Fruit fly (Drosophila melanogaster): Measurements from ENCODE around the gene plh.

plh gene

dm6 chr3R:4997399-4998203, 13.2 kb downstream of the plh start (continued):
- TF ChIP-seq unpg (GFP tag; optimal IDR thresholded peaks at IDR 0.05), result peak; percentile 14
- TF ChIP-seq Asciz (GFP tag; optimal IDR thresholded peaks at IDR 0.05), result peak; percentile 36
- 0 out of 3 replicates have a peak, but pooled peaks have one; percentile 45 for TF ChIP-seq gce (GFP tag; IDR thresholded peaks at IDR 0.05)
- TF ChIP-seq pho (GFP tag; optimal IDR thresholded peaks at IDR 0.05), result no peak
- TF ChIP-seq scrt (GFP tag; optimal IDR thresholded peaks at IDR 0.05), result no peak
- no peak for TF ChIP-seq chinmo (GFP tag; IDR thresholded peaks at IDR 0.05; ENCODE audit: partially characterized antibody)
- peak; percentile 36; the same call in 1 of the 2 replicates for TF ChIP-seq Awh (GFP tag; IDR thresholded peaks at IDR 0.05)
- TF ChIP-seq row (GFP tag; IDR thresholded peaks at IDR 0.05), result peak; percentile 57
- TF ChIP-seq ac (GFP tag; optimal IDR thresholded peaks at IDR 0.05), result no peak

dm6 chr3R:4996529-4996975, 14.3 kb downstream of the plh start:
- TF ChIP-seq shn (GFP tag; optimal IDR thresholded peaks at IDR 0.05) (no peak), B-H1 (GFP tag; IDR thresholded peaks at IDR 0.05) (no peak), CG18011 (GFP tag; optimal IDR thresholded peaks at IDR 0.05) (no peak), ro (GFP tag; IDR thresholded peaks at IDR 0.05) (no peak), Opbp (GFP tag; IDR thresholded peaks at IDR 0.05; ENCODE audit: partially characterized antibody) (no peak), pan (optimal IDR thresholded peaks at IDR 0.05) (no peak), pan (GFP tag; optimal IDR thresholded peaks at IDR 0.05 in 1 of 2, IDR thresholded peaks at IDR 0.05 in 1 of 2) (no peak), CG6683 (GFP tag; optimal IDR thresholded peaks at IDR 0.05) (no peak), nmo (GFP tag; optimal IDR thresholded peaks at IDR 0.05) (no peak), wek (GFP tag; optimal IDR thresholded peaks at IDR 0.05) (peak; percentile 45), lbe (GFP tag; optimal IDR thresholded peaks at IDR 0.05) (no peak), dmrt99B (tag; optimal IDR thresholded peaks at IDR 0.05) (no peak), Rx (GFP tag; IDR thresholded peaks at IDR 0.05) (no peak), CG1024 (GFP tag; IDR thresholded peaks at IDR 0.05) (no peak), CG10366 (GFP tag; IDR thresholded peaks at IDR 0.05) (no peak), CG7556 (GFP tag; optimal IDR thresholded peaks at IDR 0.05) (no peak), CG10274 (GFP tag; optimal IDR thresholded peaks at IDR 0.05) (no peak), CG42726 (GFP tag; IDR thresholded peaks at IDR 0.05; ENCODE audit: partially characterized antibody) (no peak), pnt (GFP tag; optimal IDR thresholded peaks at IDR 0.05) (no peak), Bteb2 (GFP tag; optimal IDR thresholded peaks at IDR 0.05) (no peak), CG4360 (GFP tag; IDR thresholded peaks at IDR 0.05) (peak; percentile 96), Adf1 (GFP tag; IDR thresholded peaks at IDR 0.05) (no peak), CG2120 (GFP tag; optimal IDR thresholded peaks at IDR 0.05) (no peak), D19A (tag; optimal IDR thresholded peaks at IDR 0.05) (no peak), Awh (GFP tag; IDR thresholded peaks at IDR 0.05) (no peak), dan (GFP tag; IDR thresholded peaks at IDR 0.05) (no peak), CG12104 (GFP tag; optimal IDR thresholded peaks at IDR 0.05) (no peak), psq (GFP tag; optimal IDR thresholded peaks at IDR 0.05) (no peak), ewg (GFP tag; optimal IDR thresholded peaks at IDR 0.05) (no peak), ac (GFP tag; optimal IDR thresholded peaks at IDR 0.05) (peak; percentile 26), CG1792 (GFP tag; optimal IDR thresholded peaks at IDR 0.05) (no peak), unpg (GFP tag; optimal IDR thresholded peaks at IDR 0.05) (no peak), pros (GFP tag; optimal IDR thresholded peaks at IDR 0.05) (peak; percentile 91), Scr (GFP tag; IDR thresholded peaks at IDR 0.05; ENCODE audit: partially characterized antibody) (no peak), gcm (GFP tag; optimal IDR thresholded peaks at IDR 0.05) (peak; percentile 81), slou (GFP tag; optimal IDR thresholded peaks at IDR 0.05) (no peak), CG12299 (tag; optimal IDR thresholded peaks at IDR 0.05) (no peak), nerfin-1 (tag; optimal IDR thresholded peaks at IDR 0.05) (peak; percentile 55), Mrtf (GFP tag; IDR thresholded peaks at IDR 0.05) (no peak), CG2889 (GFP tag; IDR thresholded peaks at IDR 0.05) (no peak), CG3281 (GFP tag; optimal IDR thresholded peaks at IDR 0.05) (no peak), CG17568 (GFP tag; optimal IDR thresholded peaks at IDR 0.05) (no peak)
